Fruit fly (Drosophila melanogaster): Measurements from ENCODE around the gene cm.

Gene cm

dm6 chrX:6983500-6984320 lies 27.2 kb downstream of the cm start (continued):
- TF ChIP-seq CG4854 (GFP tag; optimal IDR thresholded peaks at IDR 0.05), result no peak
- no peak for TF ChIP-seq D19B (GFP tag; optimal IDR thresholded peaks at IDR 0.05)
- TF ChIP-seq CG4424 (GFP tag; optimal IDR thresholded peaks at IDR 0.05), result no peak
- no peak for TF ChIP-seq CG17385 (GFP tag; optimal IDR thresholded peaks at IDR 0.05)
- no peak for TF ChIP-seq CG9932 (GFP tag; IDR thresholded peaks at IDR 0.05)
- TF ChIP-seq CG1529 (GFP tag; optimal IDR thresholded peaks at IDR 0.05), result no peak
- no peak for TF ChIP-seq az2 (GFP tag; optimal IDR thresholded peaks at IDR 0.05)
- peak; percentile 56 for TF ChIP-seq CG2712 (tag; optimal IDR thresholded peaks at IDR 0.05)
- peak; percentile 39 for TF ChIP-seq gem (tag; optimal IDR thresholded peaks at IDR 0.05)
- TF ChIP-seq CG17802 (tag; optimal IDR thresholded peaks at IDR 0.05), result no peak
- no peak for TF ChIP-seq CG3163 (GFP tag; optimal IDR thresholded peaks at IDR 0.05)
- no peak for TF ChIP-seq CG6175 (GFP tag; IDR thresholded peaks at IDR 0.05)
- TF ChIP-seq CG30403 (GFP tag; optimal IDR thresholded peaks at IDR 0.05), result peak; percentile 15
- TF ChIP-seq CG1647 (GFP tag; optimal IDR thresholded peaks at IDR 0.05), result no peak
- TF ChIP-seq CG12236 (GFP tag; optimal IDR thresholded peaks at IDR 0.05), result no peak
- no peak for TF ChIP-seq NK7.1 (GFP tag; optimal IDR thresholded peaks at IDR 0.05)
- TF ChIP-seq CG42726 (GFP tag; IDR thresholded peaks at IDR 0.05; ENCODE audit: partially characterized antibody), result no peak
- TF ChIP-seq crc (GFP tag; optimal IDR thresholded peaks at IDR 0.05), result no peak
- no peak for TF ChIP-seq pzg (GFP tag; optimal IDR thresholded peaks at IDR 0.05)
- no peak for TF ChIP-seq CG17912 (GFP tag; optimal IDR thresholded peaks at IDR 0.05)
- no peak for TF ChIP-seq Med (GFP tag)
- TF ChIP-seq CG11093 (GFP tag; IDR thresholded peaks at IDR 0.05), result no peak
- no peak for TF ChIP-seq Dfd (GFP tag; optimal IDR thresholded peaks at IDR 0.05)
- TF ChIP-seq BEAF-32 (GFP tag; optimal IDR thresholded peaks at IDR 0.05), result peak; percentile 5
- TF ChIP-seq Hr3 (GFP tag; optimal IDR thresholded peaks at IDR 0.05), result no peak
- TF ChIP-seq CTCF (GFP tag; optimal IDR thresholded peaks at IDR 0.05), result no peak
- no peak for TF ChIP-seq jumu (GFP tag; optimal IDR thresholded peaks at IDR 0.05)
- TF ChIP-seq CG15073 (GFP tag; optimal IDR thresholded peaks at IDR 0.05), result no peak
- TF ChIP-seq YL-1 (GFP tag; optimal IDR thresholded peaks at IDR 0.05), result no peak
- no peak for TF ChIP-seq her (GFP tag; optimal IDR thresholded peaks at IDR 0.05)
- TF ChIP-seq zfh2 (GFP tag; optimal IDR thresholded peaks at IDR 0.05), result no peak
- TF ChIP-seq CG3407 (GFP tag; optimal IDR thresholded peaks at IDR 0.05), result no peak
- TF ChIP-seq nmo (GFP tag; optimal IDR thresholded peaks at IDR 0.05), result peak; percentile 27
- TF ChIP-seq abd-A (tag; optimal IDR thresholded peaks at IDR 0.05), result no peak
- no peak for TF ChIP-seq CG1233 (GFP tag; optimal IDR thresholded peaks at IDR 0.05)
- TF ChIP-seq Eip74EF (GFP tag; optimal IDR thresholded peaks at IDR 0.05), result no peak
- TF ChIP-seq Lhr (GFP tag; optimal IDR thresholded peaks at IDR 0.05), result no peak
- TF ChIP-seq CG1832 (GFP tag; optimal IDR thresholded peaks at IDR 0.05), result peak; percentile 16
- TF ChIP-seq emc (GFP tag; optimal IDR thresholded peaks at IDR 0.05), result no peak
- no peak for TF ChIP-seq CG1603 (tag; optimal IDR thresholded peaks at IDR 0.05)
- no peak for TF ChIP-seq Six4 (GFP tag; optimal IDR thresholded peaks at IDR 0.05)
- no peak for TF ChIP-seq yki (optimal IDR thresholded peaks at IDR 0.05)
- no peak for TF ChIP-seq scrt (GFP tag; optimal IDR thresholded peaks at IDR 0.05)
- no peak for TF ChIP-seq fd3F (GFP tag; optimal IDR thresholded peaks at IDR 0.05)
- no peak for TF ChIP-seq seq (GFP tag; IDR thresholded peaks at IDR 0.05)
- TF ChIP-seq ara (GFP tag; IDR thresholded peaks at IDR 0.05), result peak; percentile 58; the same call in 1 of the 2 replicates
- no peak for TF ChIP-seq CG8089 (GFP tag; optimal IDR thresholded peaks at IDR 0.05)
- TF ChIP-seq Fer2 (tag; optimal IDR thresholded peaks at IDR 0.05), result no peak
- TF ChIP-seq CG5953 (GFP tag; IDR thresholded peaks at IDR 0.05), result no peak
- TF ChIP-seq ken (GFP tag; IDR thresholded peaks at IDR 0.05), result no peak
- TF ChIP-seq CG1024 (GFP tag; IDR thresholded peaks at IDR 0.05), result no peak
